Worm (Caenorhabditis elegans) whole organism, young adult: ENCODE results near the gene saps-1.

Experiments used
- B0261.1 ChIP-seq: sonication (generic microtip); optimal IDR thresholded peaks from 2 replicates; lab custom pipeline; 2016; ENCODE audit warnings: mild to moderate bottlenecking, missing genetic modification characterization, moderate library complexity, missing compliant biosample characterization
- F23B12.7 ChIP-seq: sonication (generic microtip); optimal IDR thresholded peaks from 2 replicates; lab custom pipeline; 2017; ENCODE audit warnings: missing genetic modification characterization, mild to moderate bottlenecking, missing compliant biosample characterization, antibody characterized with exemption, moderate library complexity; ENCODE audit not compliant: insufficient read depth
- F57C9.4 ChIP-seq: sonication (generic microtip); optimal IDR thresholded peaks from 2 replicates; lab custom pipeline; 2017; ENCODE audit warnings: mild to moderate bottlenecking, missing genetic modification characterization, missing compliant biosample characterization
- K12H6.12 ChIP-seq: fragments of 200-800 bp; sonication (Bioruptor generic); optimal IDR thresholded peaks from 2 replicates; lab custom pipeline; 2018; ENCODE audit warnings: mild to moderate bottlenecking, missing genetic modification characterization, missing compliant biosample characterization
- Y67H2A.10 ChIP-seq: fragments of 200-800 bp; sonication (Bioruptor generic); conservative IDR thresholded peaks from 2 replicates; pipeline ENCODE4 v1.3.6; 2022; ENCODE audit warnings: missing genetic modification reagents, missing genetic modification characterization, missing compliant biosample characterization
- akir-1 ChIP-seq: fragments of 200-800 bp; sonication (Bioruptor generic); optimal IDR thresholded peaks from 2 replicates; lab custom pipeline; 2018; ENCODE audit warnings: mild to moderate bottlenecking, missing genetic modification characterization, moderate library complexity, missing compliant biosample characterization
- ama-1 ChIP-seq, 3 experiments: fragments of 150-350 bp in 1 of 3; sonication (generic microtip) in 2 of 3; optimal IDR thresholded peaks; 2 replicates each; lab custom pipeline; 2014 to 2018; ENCODE audit warnings: missing biosample characterization in 2 of 3, missing genetic modification characterization in 2 of 3, missing genetic modification reagents in 2 of 3
- aptf-2 ChIP-seq: fragments of 200-800 bp; sonication (Bioruptor generic); conservative IDR thresholded peaks from 2 replicates; pipeline ENCODE4 v1.3.6; 2022; ENCODE audit warnings: missing genetic modification reagents, missing genetic modification characterization, missing compliant biosample characterization
- attf-3 ChIP-seq: fragments of 200-800 bp; sonication (Bioruptor generic); conservative IDR thresholded peaks from 2 replicates; pipeline ENCODE4 v1.3.6; 2022; ENCODE audit warnings: missing genetic modification reagents, missing genetic modification characterization, missing compliant biosample characterization
- bed-1 ChIP-seq: fragments of 200-800 bp; sonication (Bioruptor generic); IDR thresholded peaks from 2 replicates; pipeline ENCODE4 v1.3.6; 2022; ENCODE audit warnings: missing genetic modification reagents, missing genetic modification characterization, missing compliant biosample characterization
- ccch-3 ChIP-seq: fragments of 200-800 bp; sonication (Bioruptor generic); optimal IDR thresholded peaks from 2 replicates; lab custom pipeline; 2018; ENCODE audit warnings: mild to moderate bottlenecking, missing genetic modification characterization, missing compliant biosample characterization
- cebp-2 ChIP-seq: fragments of 200-800 bp; sonication (Bioruptor generic); IDR thresholded peaks from 2 replicates; pipeline ENCODE4 v1.3.6; 2022; ENCODE audit warnings: missing genetic modification characterization, missing compliant biosample characterization
- chd-7 ChIP-seq: sonication (generic microtip); optimal IDR thresholded peaks from 2 replicates; lab custom pipeline; 2016; ENCODE audit warnings: mild to moderate bottlenecking, missing genetic modification characterization, moderate library complexity, missing compliant biosample characterization
- die-1 ChIP-seq: sonication (generic microtip); optimal IDR thresholded peaks from 2 replicates; lab custom pipeline; 2016; ENCODE audit warnings: missing genotype, mild to moderate bottlenecking, missing genetic modification characterization, missing compliant biosample characterization
- dox-1 ChIP-seq: fragments of 200-800 bp; sonication (Bioruptor generic); IDR thresholded peaks from 2 replicates; pipeline ENCODE4 v1.3.6; 2022; ENCODE audit warnings: missing genetic modification reagents, missing genetic modification characterization, missing compliant biosample characterization
- ekl-4 ChIP-seq: fragments of 200-800 bp; sonication (Bioruptor generic); IDR thresholded peaks from 2 replicates; pipeline ENCODE4 v1.3.6; 2022; ENCODE audit warnings: missing genetic modification reagents, missing genetic modification characterization, missing compliant biosample characterization
- ets-4 ChIP-seq: fragments of 200-800 bp; sonication (Bioruptor generic); optimal IDR thresholded peaks from 2 replicates; lab custom pipeline; 2018; ENCODE audit warnings: mild to moderate bottlenecking, missing genetic modification characterization, missing compliant biosample characterization
- fkh-3 ChIP-seq: sonication (generic microtip); optimal IDR thresholded peaks from 2 replicates; lab custom pipeline; 2016; ENCODE audit warnings: mild to moderate bottlenecking, missing genetic modification characterization, missing compliant biosample characterization
- gei-17 ChIP-seq: fragments of 200-800 bp; sonication (Bioruptor generic); optimal IDR thresholded peaks from 2 replicates; lab custom pipeline; 2018; ENCODE audit warnings: mild to moderate bottlenecking, missing genetic modification characterization, missing compliant biosample characterization
- hlh-12 ChIP-seq: sonication (generic microtip); optimal IDR thresholded peaks from 2 replicates; lab custom pipeline; 2016; ENCODE audit warnings: missing genetic modification characterization, missing compliant biosample characterization
- hlh-26 ChIP-seq: fragments of 200-800 bp; sonication (Bioruptor generic); conservative IDR thresholded peaks from 2 replicates; pipeline ENCODE4 v1.3.6; 2022; ENCODE audit warnings: missing genetic modification reagents, missing genetic modification characterization, missing compliant biosample characterization
- hrde-1 ChIP-seq: sonication (generic microtip); optimal IDR thresholded peaks from 2 replicates; lab custom pipeline; 2016; ENCODE audit warnings: missing genetic modification characterization, mild to moderate bottlenecking, missing compliant biosample characterization, moderate library complexity, missing genotype, missing genetic modification reagents, borderline replicate concordance
- lag-1 ChIP-seq: fragments of 200-800 bp; sonication (Bioruptor generic); IDR thresholded peaks from 2 replicates; pipeline ENCODE4 v1.3.6; 2022; ENCODE audit warnings: missing genetic modification reagents, missing genetic modification characterization, missing compliant biosample characterization
- lin-40 ChIP-seq: sonication (generic microtip); optimal IDR thresholded peaks from 2 replicates; lab custom pipeline; 2016; ENCODE audit warnings: missing genetic modification characterization, mild to moderate bottlenecking, missing compliant biosample characterization, missing genotype, missing genetic modification reagents
- lin-54 ChIP-seq: fragments of 200-800 bp; sonication (Bioruptor generic); optimal IDR thresholded peaks from 2 replicates; lab custom pipeline; 2018; ENCODE audit warnings: mild to moderate bottlenecking, missing genetic modification characterization, missing compliant biosample characterization
- madf-10 ChIP-seq: sonication (generic microtip); optimal IDR thresholded peaks from 2 replicates; lab custom pipeline; 2016; ENCODE audit warnings: mild to moderate bottlenecking, missing genetic modification characterization, missing compliant biosample characterization
- mel-28 ChIP-seq: sonication (generic microtip); optimal IDR thresholded peaks from 2 replicates; lab custom pipeline; 2016; ENCODE audit warnings: borderline replicate concordance, mild to moderate bottlenecking, missing genetic modification characterization, missing compliant biosample characterization
- nfya-2 ChIP-seq: fragments of 200-800 bp; sonication (Bioruptor generic); IDR thresholded peaks from 2 replicates; pipeline ENCODE4 v1.3.6; 2022; ENCODE audit warnings: missing genetic modification reagents, missing genetic modification characterization, missing compliant biosample characterization
- nfyb-1 ChIP-seq: fragments of 200-800 bp; sonication (Bioruptor generic); IDR thresholded peaks from 2 replicates; pipeline ENCODE4 v1.3.6; 2022; ENCODE audit warnings: missing genetic modification reagents, missing genetic modification characterization, missing compliant biosample characterization
- nhr-120 ChIP-seq: fragments of 200-800 bp; sonication (Bioruptor generic); IDR thresholded peaks from 2 replicates; pipeline ENCODE4 v1.3.6; 2022; ENCODE audit warnings: missing genetic modification characterization, missing compliant biosample characterization
- nhr-27 ChIP-seq: fragments of 200-800 bp; sonication (Bioruptor generic); optimal IDR thresholded peaks from 2 replicates; lab custom pipeline; 2018; ENCODE audit warnings: mild to moderate bottlenecking, missing genetic modification characterization, moderate library complexity, missing compliant biosample characterization
- rcor-1 ChIP-seq: fragments of 200-800 bp; sonication (Bioruptor generic); IDR thresholded peaks from 2 replicates; pipeline ENCODE4 v1.3.6; 2022; ENCODE audit warnings: missing genetic modification reagents, missing genetic modification characterization, missing compliant biosample characterization
- sea-2 ChIP-seq: fragments of 200-800 bp; sonication (Bioruptor generic); IDR thresholded peaks from 2 replicates; pipeline ENCODE4 v1.3.6; 2022; ENCODE audit warnings: missing genetic modification characterization, missing compliant biosample characterization
- snpc-3.4 ChIP-seq: sonication (generic microtip); optimal IDR thresholded peaks from 2 replicates; lab custom pipeline; 2017; ENCODE audit warnings: missing genetic modification characterization, mild to moderate bottlenecking, missing compliant biosample characterization, antibody characterized with exemption, moderate library complexity, missing genotype, missing genetic modification reagents
- tlf-1 ChIP-seq: fragments of 200-800 bp; sonication (Bioruptor generic); optimal IDR thresholded peaks from 2 replicates; lab custom pipeline; 2018; ENCODE audit warnings: mild to moderate bottlenecking, missing genetic modification characterization, missing compliant biosample characterization
- unc-62 ChIP-seq: fragments of 150-350 bp; optimal IDR thresholded peaks from 2 replicates; lab custom pipeline; 2014; ENCODE audit warnings: missing biosample characterization, missing genetic modification reagents, missing genetic modification characterization
- ztf-18 ChIP-seq: sonication (generic microtip); optimal IDR thresholded peaks from 2 replicates; lab custom pipeline; 2016; ENCODE audit warnings: missing genotype, mild to moderate bottlenecking, missing genetic modification characterization, missing compliant biosample characterization
- ztf-26 ChIP-seq: sonication (generic microtip); optimal IDR thresholded peaks from 2 replicates; lab custom pipeline; 2017; ENCODE audit warnings: missing genetic modification characterization, missing compliant biosample characterization

The saps-1 gene

ce11 chrII:11333846-11334638 lies 36.6 kb downstream of the saps-1 start (continued):
- TF ChIP-seq dox-1 (GFP tag; lab: Robert Waterston, UW) (peak; percentile 68), ama-1 (optimal IDR thresholded peaks at IDR 0.05; lab: Kevin White, UChicago) (no peak), ama-1 (GFP tag; optimal IDR thresholded peaks at IDR 0.05; lab: Kevin White, UChicago) (peak in 1 of 2 experiments; percentile 48), F23B12.7 (tag; lab: Kevin White, UChicago) (no peak), aptf-2 (GFP tag; lab: Robert Waterston, UW) (no peak), ccch-3 (GFP tag; lab: Kevin White, UChicago) (no peak), bed-1 (GFP tag; lab: Robert Waterston, UW) (0 out of 2 replicates have a peak, but pooled peaks have one; percentile 5), hrde-1 (tag; lab: Kevin White, UChicago) (no peak), hlh-26 (GFP tag; lab: Robert Waterston, UW) (no peak), lin-54 (GFP tag; lab: Kevin White, UChicago) (no peak), tlf-1 (GFP tag; lab: Kevin White, UChicago) (no peak), ekl-4 (GFP tag; lab: Robert Waterston, UW) (peak; percentile 34; the same call in 1 of the 2 replicates), ets-4 (GFP tag; lab: Kevin White, UChicago) (no peak), lag-1 (no peak), fkh-3 (tag; lab: Kevin White, UChicago) (no peak), lin-40 (tag; lab: Kevin White, UChicago) (peak; percentile 7), chd-7 (tag; lab: Kevin White, UChicago) (no peak), rcor-1 (GFP tag; lab: Robert Waterston, UW) (peak; percentile 40), attf-3 (GFP tag; lab: Robert Waterston, UW) (no peak), sea-2 (GFP tag; lab: Robert Waterston, UW) (no peak), madf-10 (tag; lab: Kevin White, UChicago) (no peak), F57C9.4 (tag; lab: Kevin White, UChicago) (no peak), mel-28 (tag; lab: Kevin White, UChicago) (no peak), unc-62 (GFP tag; lab: Kevin White, UChicago) (no peak), cebp-2 (GFP tag; lab: Robert Waterston, UW) (peak; percentile 85; the same call in 1 of the 2 replicates), K12H6.12 (tag; lab: Kevin White, UChicago) (no peak), nfyb-1 (peak; percentile 57), die-1 (tag; lab: Kevin White, UChicago) (peak; percentile 13), ztf-26 (tag; lab: Kevin White, UChicago) (peak; percentile 26), nhr-120 (no peak), Y67H2A.10 (GFP tag; lab: Robert Waterston, UW) (no peak), snpc-3.4 (tag; lab: Kevin White, UChicago) (peak; percentile 9), akir-1 (no peak), nhr-27 (tag; lab: Kevin White, UChicago) (no peak), ztf-18 (tag; lab: Kevin White, UChicago) (peak; percentile 22), B0261.1 (tag; lab: Kevin White, UChicago) (peak; percentile 74), hlh-12 (tag; lab: Kevin White, UChicago) (no peak), gei-17 (GFP tag; lab: Kevin White, UChicago) (no peak), nfya-2 (GFP tag; lab: Robert Waterston, UW) (no peak)
